Worm (Caenorhabditis elegans): ENCODE data around the gene T02H6.9.

ce11 chrII:723488-723887 lies 44.8 kb downstream of the T02H6.9 start, which contains the start of gene rfip-2:
- no peak for TF ChIP-seq sma-9 (GFP tag; optimal IDR thresholded peaks at IDR 0.05)
- no peak for TF ChIP-seq sma-9 (tag; optimal IDR thresholded peaks at IDR 0.05)
- TF ChIP-seq sem-4 (tag; optimal IDR thresholded peaks at IDR 0.05): no peak
- TF ChIP-seq R02D3.7 (tag; optimal IDR thresholded peaks at IDR 0.05): no peak
- no peak for TF ChIP-seq ama-1 (optimal IDR thresholded peaks at IDR 0.05)
- no peak for TF ChIP-seq nhr-77 (tag; optimal IDR thresholded peaks at IDR 0.05)
- TF ChIP-seq unc-39 (tag; optimal IDR thresholded peaks at IDR 0.05): no peak
- TF ChIP-seq ztf-11 (tag; optimal IDR thresholded peaks at IDR 0.05): no peak
- no peak for TF ChIP-seq mdl-1 (tag; optimal IDR thresholded peaks at IDR 0.05)
- TF ChIP-seq nhr-6 (tag; optimal IDR thresholded peaks at IDR 0.05): no peak
- no peak for TF ChIP-seq elt-1 (tag; optimal IDR thresholded peaks at IDR 0.05)
- TF ChIP-seq Y55F3AM.14 (GFP tag; optimal IDR thresholded peaks at IDR 0.05): no peak
